ENCODE assay signal across 1 fruit fly cellular context in genomic region chr3L:15509398-15509797, dm6.
TF ChIP-seq lines count a peak whose summit lies in the region.

Gene gdl (plus strand): TSS chr3L:15509445.
Gene gdl-ORF39 (plus strand): TSS chr3L:15509445.

TF ChIP-seq in whole organism, embryonic, 481 proteins besides CTCF, POLR2A, EP300 and RAD21 (continued from another document):
- peak; percentile 46; the same call in 1 of the 2 replicates for TF ChIP-seq Bgb (GFP tag; IDR thresholded peaks at IDR 0.05; lab: Robert Waterston, UW; ENCODE audit: partially characterized antibody)
- TF ChIP-seq Hmr (GFP tag; optimal IDR thresholded peaks at IDR 0.05; lab: Kevin White, UChicago): no peak
- peak; percentile 6 for TF ChIP-seq CG2712 (tag; optimal IDR thresholded peaks at IDR 0.05; lab: Kevin White, UChicago)
- peak; percentile 44 for TF ChIP-seq CG9797 (GFP tag; optimal IDR thresholded peaks at IDR 0.05; lab: Kevin White, UChicago)
- no peak for TF ChIP-seq CG14965 (GFP tag; optimal IDR thresholded peaks at IDR 0.05; lab: Kevin White, UChicago; ENCODE audit: borderline replicate concordance)
- no peak for TF ChIP-seq Nf-YC (tag; optimal IDR thresholded peaks at IDR 0.05; lab: Kevin White, UChicago)
- TF ChIP-seq sens (GFP tag; lab: Kevin White, UChicago): peak; percentile 58
- no peak for TF ChIP-seq Ravus (GFP tag; IDR thresholded peaks at IDR 0.05; lab: Robert Waterston, UW)
- no peak for TF ChIP-seq CG8290 (GFP tag; optimal IDR thresholded peaks at IDR 0.05; lab: Kevin White, UChicago)
- TF ChIP-seq CG8290 (tag; optimal IDR thresholded peaks at IDR 0.05; lab: Kevin White, UChicago): peak in 1 of 2 experiments; percentile 8
- peak; percentile 13 for TF ChIP-seq nmo (GFP tag; optimal IDR thresholded peaks at IDR 0.05; lab: Kevin White, UChicago)
- no peak for TF ChIP-seq aop (GFP tag; IDR thresholded peaks at IDR 0.05; lab: Robert Waterston, UW)
- no peak for TF ChIP-seq CG42726 (GFP tag; IDR thresholded peaks at IDR 0.05; lab: Robert Waterston, UW; ENCODE audit: partially characterized antibody)
- peak; percentile 61 for TF ChIP-seq Med (GFP tag; lab: Kevin White, UChicago)
- TF ChIP-seq CG1647 (GFP tag; optimal IDR thresholded peaks at IDR 0.05; lab: Kevin White, UChicago): no peak
- TF ChIP-seq CG17829 (tag; optimal IDR thresholded peaks at IDR 0.05; lab: Kevin White, UChicago): peak; percentile 32
- no peak for TF ChIP-seq CG17328 (GFP tag; IDR thresholded peaks at IDR 0.05; lab: Robert Waterston, UW)
- no peak for TF ChIP-seq Dfd (GFP tag; optimal IDR thresholded peaks at IDR 0.05; lab: Kevin White, UChicago)
- TF ChIP-seq lov (optimal IDR thresholded peaks at IDR 0.05; lab: Kevin White, UChicago): no peak
- no peak for TF ChIP-seq lov (GFP tag; IDR thresholded peaks at IDR 0.05; lab: Robert Waterston, UW)
- no peak for TF ChIP-seq stc (GFP tag; IDR thresholded peaks at IDR 0.05; lab: Robert Waterston, UW)
- peak; percentile 51 for TF ChIP-seq CG1603 (tag; optimal IDR thresholded peaks at IDR 0.05; lab: Kevin White, UChicago)
- peak; percentile 78 for TF ChIP-seq MBD-R2 (GFP tag; IDR thresholded peaks at IDR 0.05; lab: Robert Waterston, UW)
- no peak for TF ChIP-seq H2.0 (GFP tag; IDR thresholded peaks at IDR 0.05; lab: Robert Waterston, UW)
- TF ChIP-seq E2f2 (GFP tag; IDR thresholded peaks at IDR 0.05; lab: Robert Waterston, UW): peak; percentile 98
- TF ChIP-seq CG34224 (GFP tag; IDR thresholded peaks at IDR 0.05; lab: Robert Waterston, UW; ENCODE audit: partially characterized antibody): peak; percentile 44; the same call in 2 of the 3 replicates
- peak; percentile 86 for TF ChIP-seq pzg (GFP tag; optimal IDR thresholded peaks at IDR 0.05; lab: Kevin White, UChicago)
- peak; percentile 11 for TF ChIP-seq YL-1 (GFP tag; optimal IDR thresholded peaks at IDR 0.05; lab: Kevin White, UChicago)
- peak; percentile 36 for TF ChIP-seq trem (tag; optimal IDR thresholded peaks at IDR 0.05; lab: Kevin White, UChicago)
- peak; percentile 31 for TF ChIP-seq MESR4 (GFP tag; optimal IDR thresholded peaks at IDR 0.05; lab: Kevin White, UChicago)
- TF ChIP-seq gro (GFP tag; optimal IDR thresholded peaks at IDR 0.05; lab: Kevin White, UChicago): no peak
- peak; percentile 12 for TF ChIP-seq CG12659 (GFP tag; optimal IDR thresholded peaks at IDR 0.05; lab: Kevin White, UChicago)
- TF ChIP-seq zen2 (GFP tag; IDR thresholded peaks at IDR 0.05; lab: Robert Waterston, UW; ENCODE audit: partially characterized antibody): no peak
- TF ChIP-seq Dp (GFP tag; optimal IDR thresholded peaks at IDR 0.05; lab: Kevin White, UChicago): peak; percentile 96
- peak; percentile 21 for TF ChIP-seq HLHmδ (GFP tag; optimal IDR thresholded peaks at IDR 0.05; lab: Kevin White, UChicago)
- TF ChIP-seq stwl (tag; optimal IDR thresholded peaks at IDR 0.05; lab: Kevin White, UChicago): peak; percentile 71
- TF ChIP-seq pita (GFP tag; optimal IDR thresholded peaks at IDR 0.05; lab: Kevin White, UChicago): no peak
- TF ChIP-seq Dek (tag; optimal IDR thresholded peaks at IDR 0.05; lab: Kevin White, UChicago): no peak
- no peak for TF ChIP-seq CG5180 (GFP tag; optimal IDR thresholded peaks at IDR 0.05; lab: Kevin White, UChicago)
- TF ChIP-seq CG10543 (GFP tag; optimal IDR thresholded peaks at IDR 0.05; lab: Kevin White, UChicago): no peak
- no peak for TF ChIP-seq tap (tag; optimal IDR thresholded peaks at IDR 0.05; lab: Kevin White, UChicago)
- TF ChIP-seq dimm (GFP tag; IDR thresholded peaks at IDR 0.05; lab: Robert Waterston, UW): no peak
- no peak for TF ChIP-seq CG8388 (GFP tag; optimal IDR thresholded peaks at IDR 0.05; lab: Kevin White, UChicago)
- TF ChIP-seq lilli (GFP tag; optimal IDR thresholded peaks at IDR 0.05; lab: Kevin White, UChicago): no peak
- no peak for TF ChIP-seq kay (GFP tag; optimal IDR thresholded peaks at IDR 0.05; lab: Kevin White, UChicago)
- TF ChIP-seq prd (optimal IDR thresholded peaks at IDR 0.05; lab: Kevin White, UChicago): no peak
- no peak for TF ChIP-seq prd (GFP tag; IDR thresholded peaks at IDR 0.05; lab: Robert Waterston, UW)
- TF ChIP-seq CG10267 (tag; optimal IDR thresholded peaks at IDR 0.05; lab: Kevin White, UChicago): peak; percentile 13
- TF ChIP-seq CG2199 (GFP tag; IDR thresholded peaks at IDR 0.05; lab: Robert Waterston, UW): 0 out of 3 replicates have a peak, but pooled peaks have one; percentile 23
- TF ChIP-seq BEAF-32 (GFP tag; optimal IDR thresholded peaks at IDR 0.05; lab: Kevin White, UChicago): peak; percentile 45
